Fruit fly (Drosophila melanogaster): ENCODE results near the gene hoe1.

The hoe1 gene

dm6 chr2L:4907986-4908385, 24.2 kb downstream of the hoe1 start (continued):
- TF ChIP-seq Aef1 (GFP tag; IDR thresholded peaks at IDR 0.05): peak; percentile 62; the same call in 2 of the 3 replicates
- peak; percentile 41 for TF ChIP-seq CG18011 (GFP tag; optimal IDR thresholded peaks at IDR 0.05)
- peak; percentile 72 for TF ChIP-seq CG17829 (tag; optimal IDR thresholded peaks at IDR 0.05)
- peak; percentile 71 for TF ChIP-seq wor (GFP tag; IDR thresholded peaks at IDR 0.05)
- TF ChIP-seq trh (GFP tag; optimal IDR thresholded peaks at IDR 0.05): no peak
- TF ChIP-seq CG11696 (GFP tag; IDR thresholded peaks at IDR 0.05): peak; percentile 24; the same call in 1 of the 2 replicates
- peak in 1 of 2 experiments; percentile 95 for TF ChIP-seq Hr51 (GFP tag; optimal IDR thresholded peaks at IDR 0.05)
- TF ChIP-seq CG3281 (GFP tag; optimal IDR thresholded peaks at IDR 0.05): peak; percentile 36
- peak; percentile 8 for TF ChIP-seq CG15696 (tag; optimal IDR thresholded peaks at IDR 0.05)
- no peak for TF ChIP-seq ham (GFP tag; IDR thresholded peaks at IDR 0.05)
- no peak for TF ChIP-seq YL-1 (GFP tag; optimal IDR thresholded peaks at IDR 0.05)
- no peak for TF ChIP-seq sna (GFP tag; IDR thresholded peaks at IDR 0.05; ENCODE audit: partially characterized antibody)
- TF ChIP-seq Spps (tag; optimal IDR thresholded peaks at IDR 0.05): no peak
- TF ChIP-seq zf30C (GFP tag; optimal IDR thresholded peaks at IDR 0.05): peak; percentile 12
- peak; percentile 71 for TF ChIP-seq odd (GFP tag; optimal IDR thresholded peaks at IDR 0.05)
- peak; percentile 62 for TF ChIP-seq org-1 (GFP tag; optimal IDR thresholded peaks at IDR 0.05)
- TF ChIP-seq ap (GFP tag; IDR thresholded peaks at IDR 0.05): peak; percentile 61
- no peak for TF ChIP-seq zfh2 (GFP tag; optimal IDR thresholded peaks at IDR 0.05)
- no peak for TF ChIP-seq wdn (GFP tag; IDR thresholded peaks at IDR 0.05)
- no peak for TF ChIP-seq MBD-R2 (GFP tag; IDR thresholded peaks at IDR 0.05)
- peak; percentile 74 for TF ChIP-seq nau (GFP tag; optimal IDR thresholded peaks at IDR 0.05)
- TF ChIP-seq CG4854 (GFP tag; optimal IDR thresholded peaks at IDR 0.05): peak; percentile 40
- TF ChIP-seq CG10565 (GFP tag; optimal IDR thresholded peaks at IDR 0.05): no peak
- TF ChIP-seq sob (GFP tag; IDR thresholded peaks at IDR 0.05): peak; percentile 77
- no peak for TF ChIP-seq HLH4C (GFP tag; IDR thresholded peaks at IDR 0.05; ENCODE audit: partially characterized antibody)
- peak; percentile 64 for TF ChIP-seq ewg (GFP tag; optimal IDR thresholded peaks at IDR 0.05)
- peak; percentile 41 for TF ChIP-seq CG4820 (GFP tag; optimal IDR thresholded peaks at IDR 0.05)
- TF ChIP-seq CG11504 (tag; optimal IDR thresholded peaks at IDR 0.05): peak; percentile 89
- no peak for TF ChIP-seq Rx (GFP tag; IDR thresholded peaks at IDR 0.05)
- peak; percentile 51; the same call in 1 of the 2 replicates for TF ChIP-seq ranshi (GFP tag; IDR thresholded peaks at IDR 0.05)
- peak; percentile 44 for TF ChIP-seq CG7987 (GFP tag; optimal IDR thresholded peaks at IDR 0.05)
- TF ChIP-seq CG3847 (GFP tag; IDR thresholded peaks at IDR 0.05): no peak
- TF ChIP-seq NC2α (GFP tag; optimal IDR thresholded peaks at IDR 0.05): no peak
- peak; percentile 37 for TF ChIP-seq CG6765 (GFP tag; optimal IDR thresholded peaks at IDR 0.05)
- no peak for TF ChIP-seq CkIIα-i1 (GFP tag; IDR thresholded peaks at IDR 0.05)
- TF ChIP-seq CG11456 (GFP tag; IDR thresholded peaks at IDR 0.05): no peak
- TF ChIP-seq Gug (GFP tag; IDR thresholded peaks at IDR 0.05): no peak
- no peak; the same call in 1 of the 2 replicates for TF ChIP-seq chm (GFP tag; IDR thresholded peaks at IDR 0.05)
- peak; percentile 23; the same call in 1 of the 2 replicates for TF ChIP-seq Oaz (GFP tag; IDR thresholded peaks at IDR 0.05)
- TF ChIP-seq chn (GFP tag; optimal IDR thresholded peaks at IDR 0.05): no peak
- peak; percentile 40 for TF ChIP-seq fd3F (GFP tag; optimal IDR thresholded peaks at IDR 0.05)
- TF ChIP-seq CG6683 (GFP tag; optimal IDR thresholded peaks at IDR 0.05): peak; percentile 5
- peak; percentile 38; the same call in 1 of the 2 replicates for TF ChIP-seq ssp (GFP tag; IDR thresholded peaks at IDR 0.05)
- no peak for TF ChIP-seq CG9932 (GFP tag; IDR thresholded peaks at IDR 0.05)
- no peak for TF ChIP-seq peb (GFP tag; IDR thresholded peaks at IDR 0.05)
- TF ChIP-seq CG13894 (tag; optimal IDR thresholded peaks at IDR 0.05): no peak
- TF ChIP-seq mld (GFP tag; IDR thresholded peaks at IDR 0.05; ENCODE audit: partially characterized antibody): no peak
- TF ChIP-seq CG16779 (GFP tag; IDR thresholded peaks at IDR 0.05): no peak
- TF ChIP-seq Hey (tag; optimal IDR thresholded peaks at IDR 0.05): no peak
- TF ChIP-seq CG17385 (GFP tag; optimal IDR thresholded peaks at IDR 0.05): peak; percentile 79
- TF ChIP-seq hkb (optimal IDR thresholded peaks at IDR 0.05): no peak
- peak; percentile 94 for TF ChIP-seq hkb (GFP tag; IDR thresholded peaks at IDR 0.05)

Measured in whole organism, embryonic.